Worm (Caenorhabditis elegans): ENCODE data around the gene R12B2.3.

The R12B2.3 gene

DNA sequence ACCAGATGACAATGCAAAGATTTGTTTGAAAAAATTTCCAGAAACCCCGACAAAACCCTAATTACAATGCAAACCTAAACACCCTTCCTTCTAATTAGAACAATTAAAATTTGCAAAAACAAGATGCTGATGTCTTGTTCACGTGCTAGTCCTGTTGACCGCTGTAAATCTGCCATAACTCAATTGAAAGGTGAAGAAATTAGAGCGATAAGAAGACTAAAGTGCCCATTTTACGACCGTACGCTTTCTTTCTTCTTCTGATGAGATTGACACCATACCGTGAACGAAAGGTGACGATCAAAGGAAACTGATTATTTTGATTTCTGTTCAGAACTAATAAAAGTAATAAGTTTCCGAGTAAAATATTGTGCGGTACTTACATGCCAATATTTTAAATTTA is 8.1 kb downstream of the R12B2.3 start:
- no peak for TF ChIP-seq ama-1 (optimal IDR thresholded peaks at IDR 0.05)
- TF ChIP-seq nhr-237 (tag; optimal IDR thresholded peaks at IDR 0.05), result no peak
- TF ChIP-seq nhr-71 (tag; optimal IDR thresholded peaks at IDR 0.05), result no peak
- peak; percentile 6 for TF ChIP-seq lin-14 (GFP tag; optimal IDR thresholded peaks at IDR 0.05)
- TF ChIP-seq elt-3 (tag; optimal IDR thresholded peaks at IDR 0.05), result peak in 1 of 6 experiments; percentile 19
- no peak for TF ChIP-seq ces-1 (GFP tag; optimal IDR thresholded peaks at IDR 0.05)
- no peak for TF ChIP-seq C16A3.4 (tag; optimal IDR thresholded peaks at IDR 0.05)
- TF ChIP-seq alr-1 (tag; optimal IDR thresholded peaks at IDR 0.05; ENCODE audit: borderline replicate concordance), result no peak
- no peak for TF ChIP-seq ceh-63 (GFP tag; optimal IDR thresholded peaks at IDR 0.05)
- TF ChIP-seq hlh-4 (tag; optimal IDR thresholded peaks at IDR 0.05), result no peak
- no peak for TF ChIP-seq hpl-2 (GFP tag; optimal IDR thresholded peaks at IDR 0.05)
- no peak for TF ChIP-seq dpl-1 (GFP tag; optimal IDR thresholded peaks at IDR 0.05)
- TF ChIP-seq hlh-17 (GFP tag; optimal IDR thresholded peaks at IDR 0.05; ENCODE audit: borderline replicate concordance), result no peak
- no peak for TF ChIP-seq fos-1 (tag; optimal IDR thresholded peaks at IDR 0.05)
- TF ChIP-seq lin-39 (tag; optimal IDR thresholded peaks at IDR 0.05), result no peak
- no peak for TF ChIP-seq efl-1 (optimal IDR thresholded peaks at IDR 0.05)
- TF ChIP-seq efl-1 (GFP tag; optimal IDR thresholded peaks at IDR 0.05 in 1 of 2), result no peak
- no peak for TF ChIP-seq ceh-90 (tag; optimal IDR thresholded peaks at IDR 0.05)
- peak; percentile 40 for TF ChIP-seq blmp-1 (tag; optimal IDR thresholded peaks at IDR 0.05)
- TF ChIP-seq lin-35 (GFP tag; optimal IDR thresholded peaks at IDR 0.05), result peak in 1 of 2 experiments; percentile 29
- no peak for TF ChIP-seq grh-1 (GFP tag; IDR thresholded peaks at IDR 0.05)
- no peak for TF ChIP-seq xbp-1 (tag; optimal IDR thresholded peaks at IDR 0.05)
- TF ChIP-seq lsy-2 (tag; optimal IDR thresholded peaks at IDR 0.05), result no peak
- no peak for TF ChIP-seq fkh-10 (GFP tag; optimal IDR thresholded peaks at IDR 0.05)
- no peak for TF ChIP-seq swsn-7 (tag; optimal IDR thresholded peaks at IDR 0.05)
- TF ChIP-seq lin-13 (GFP tag; optimal IDR thresholded peaks at IDR 0.05), result no peak
- TF ChIP-seq aha-1 (tag; optimal IDR thresholded peaks at IDR 0.05), result no peak
- no peak for TF ChIP-seq lin-15B (tag; optimal IDR thresholded peaks at IDR 0.05)
- no peak for TF ChIP-seq egl-27 (tag; optimal IDR thresholded peaks at IDR 0.05)
- TF ChIP-seq nhr-84 (tag; optimal IDR thresholded peaks at IDR 0.05), result no peak

DNA sequence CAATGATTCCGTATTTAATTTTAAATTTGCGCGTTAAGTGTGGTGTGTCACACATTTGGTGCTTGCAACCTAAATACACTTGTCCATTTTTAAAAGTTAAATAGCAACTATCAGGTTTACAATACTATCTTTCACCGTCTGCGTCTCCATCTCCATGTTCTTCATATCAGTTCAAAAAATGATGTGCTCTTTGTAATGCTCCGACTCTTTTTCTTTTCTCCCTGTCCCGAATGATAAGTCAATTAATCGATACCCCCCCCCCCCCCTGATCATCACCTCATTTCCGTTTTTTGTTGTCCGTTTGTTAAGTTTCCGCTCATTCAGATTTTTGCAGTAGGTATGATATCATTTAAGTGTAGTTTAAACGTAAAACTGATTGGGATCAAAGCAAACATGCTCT is 8.7 kb downstream of the R12B2.3 start:
- TF ChIP-seq fkh-10 (GFP tag; optimal IDR thresholded peaks at IDR 0.05) (no peak), nhr-71 (tag; optimal IDR thresholded peaks at IDR 0.05) (no peak), elt-2 (tag; optimal IDR thresholded peaks at IDR 0.05) (peak; percentile 44), efl-1 (optimal IDR thresholded peaks at IDR 0.05) (no peak), efl-1 (GFP tag; optimal IDR thresholded peaks at IDR 0.05 in 1 of 2) (peak in 1 of 2 experiments; percentile 77)

DNA sequence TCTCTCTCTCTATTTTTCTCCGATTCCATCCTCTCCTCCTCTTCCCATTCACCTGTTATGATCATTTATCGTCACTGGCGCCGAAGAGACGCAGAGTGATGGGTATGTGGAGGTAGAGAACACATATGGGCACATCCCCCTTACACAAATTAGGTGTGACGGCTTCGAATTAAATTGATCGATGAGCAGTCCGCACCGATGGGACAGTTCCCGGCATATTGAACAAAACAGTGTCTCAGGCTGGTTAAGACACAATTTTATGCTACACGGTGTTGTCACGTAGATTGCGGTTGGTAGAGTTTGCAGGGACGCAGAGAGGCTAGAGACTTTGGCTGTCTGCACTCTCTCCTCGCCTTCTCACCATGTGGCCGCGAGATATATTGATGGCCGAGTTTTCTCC is 9.4 kb downstream of the R12B2.3 start, which contains the start of gene R12B2.7:
R12B2.7 (plus strand) TSS at position 247 of the 400 bp plus-strand sequence.
- TF ChIP-seq mab-9 (GFP tag; IDR thresholded peaks at IDR 0.05) (no peak), irx-1 (tag; optimal IDR thresholded peaks at IDR 0.05) (no peak), dpl-1 (GFP tag; optimal IDR thresholded peaks at IDR 0.05) (peak in 1 of 3 experiments; percentile 2), mdl-1 (tag; optimal IDR thresholded peaks at IDR 0.05) (peak in 1 of 2 experiments; percentile 10), nhr-19 (GFP tag; conservative IDR thresholded peaks at IDR 0.05) (peak; percentile 35), blmp-1 (tag; optimal IDR thresholded peaks at IDR 0.05) (peak; percentile 51), C16A3.4 (tag; optimal IDR thresholded peaks at IDR 0.05) (no peak), lin-35 (GFP tag; optimal IDR thresholded peaks at IDR 0.05) (peak in 1 of 2 experiments; percentile 54), mep-1 (tag; optimal IDR thresholded peaks at IDR 0.05) (no peak), nhr-90 (tag; optimal IDR thresholded peaks at IDR 0.05; ENCODE audit: poor library complexity) (peak; percentile 39), pax-3 (tag; optimal IDR thresholded peaks at IDR 0.05) (no peak), nhr-47 (tag; optimal IDR thresholded peaks at IDR 0.05) (no peak), isw-1 (GFP tag; IDR thresholded peaks at IDR 0.05) (no peak), sptf-1 (tag; optimal IDR thresholded peaks at IDR 0.05) (no peak), dsc-1 (tag; optimal IDR thresholded peaks at IDR 0.05) (no peak), aha-1 (tag; optimal IDR thresholded peaks at IDR 0.05) (no peak), nhr-85 (tag) (peak; percentile 90), fkh-10 (GFP tag; optimal IDR thresholded peaks at IDR 0.05) (no peak), nhr-77 (tag; optimal IDR thresholded peaks at IDR 0.05) (no peak), snpc-4 (tag; optimal IDR thresholded peaks at IDR 0.05) (no peak), nhr-71 (tag; optimal IDR thresholded peaks at IDR 0.05) (peak; percentile 57), nhr-84 (tag; optimal IDR thresholded peaks at IDR 0.05) (no peak), ztf-4 (tag; optimal IDR thresholded peaks at IDR 0.05) (no peak), ces-1 (GFP tag; optimal IDR thresholded peaks at IDR 0.05) (no peak), rnt-1 (tag; optimal IDR thresholded peaks at IDR 0.05) (no peak), fkh-8 (tag; optimal IDR thresholded peaks at IDR 0.05) (no peak), lin-14 (GFP tag; optimal IDR thresholded peaks at IDR 0.05) (peak; percentile 59), tbx-2 (tag; optimal IDR thresholded peaks at IDR 0.05) (peak; percentile 53), unc-30 (tag; optimal IDR thresholded peaks at IDR 0.05) (no peak)
